Fruit fly (Drosophila melanogaster) whole organism, pupa: ENCODE data around the gene Gr93c.

ENCODE experiments used
- CG13204 ChIP-seq: fragments of 200-800 bp; sonication (Bioruptor generic); optimal IDR thresholded peaks from 2 replicates; lab custom pipeline; 2018; ENCODE audit warnings: missing biosample characterization, mild to moderate bottlenecking, missing genetic modification characterization, moderate library complexity
- CG15710 ChIP-seq: fragments of 200-800 bp; sonication (Bioruptor generic); optimal IDR thresholded peaks from 2 replicates; lab custom pipeline; 2018; ENCODE audit warnings: missing biosample characterization, mild to moderate bottlenecking, missing genetic modification characterization, moderate library complexity
- CG4496 ChIP-seq: fragments of 200-800 bp; sonication (Bioruptor generic); IDR thresholded peaks from 3 replicates; pipeline ENCODE4 v1.3.6; 2022; ENCODE audit warnings: missing biosample characterization, missing genetic modification characterization
- CG9948 ChIP-seq: fragments of 200-800 bp; sonication (Bioruptor generic); optimal IDR thresholded peaks from 2 replicates; lab custom pipeline; 2018; ENCODE audit warnings: missing biosample characterization, mild to moderate bottlenecking, missing genetic modification characterization, moderate library complexity

dm6 chr3R:21890739-21891138 lies 45.7 kb upstream of the Gr93c start:
- TF ChIP-seq CG15710 (tag; lab: Kevin White, UChicago) (no peak), CG4496 (GFP tag; lab: Robert Waterston, UW) (no peak; the same call in 2 of the 3 replicates), CG13204 (no peak), CG9948 (tag; lab: Kevin White, UChicago) (no peak)
